Worm (Caenorhabditis elegans): Measurements from ENCODE around the gene gpcp-1.
A peak's percentile ranks its signal among the peaks of the same experiment; 100 is the strongest.
"Not testable (repeated sequence)": the region's sequence is repeated elsewhere in the genome, so short reads cannot be mapped to it uniquely, and the experiment has no call there.

The gpcp-1 gene

ce11 chrX:3112946-3113427 lies 2.6 kb upstream of the gpcp-1 start, which contains the start of gene gpd-3 (continued):
- peak; percentile 41; the same call in 1 of the 2 replicates for TF ChIP-seq hmg-1.1 (GFP tag; IDR thresholded peaks at IDR 0.05)

ce11 chrX:3112278-3112677 lies 1.9 kb upstream of the gpcp-1 start:
- TF ChIP-seq egl-43 (GFP tag; IDR thresholded peaks at IDR 0.05) (0 out of 2 replicates have a peak, but pooled peaks have one; percentile 59), dmd-8 (GFP tag; IDR thresholded peaks at IDR 0.05) (peak; percentile 56; the same call in 1 of the 2 replicates), zfp-3 (GFP tag; conservative IDR thresholded peaks at IDR 0.05) (0 out of 2 replicates have a peak, but pooled peaks have one; percentile 14), set-16 (GFP tag; IDR thresholded peaks at IDR 0.05) (peak; percentile 59), mxl-2 (GFP tag; conservative IDR thresholded peaks at IDR 0.05) (0 out of 2 replicates have a peak, but pooled peaks have one; percentile 13), lim-7 (GFP tag; IDR thresholded peaks at IDR 0.05) (peak; percentile 32; the same call in 1 of the 2 replicates), php-3 (GFP tag; IDR thresholded peaks at IDR 0.05) (0 out of 2 replicates have a peak, but pooled peaks have one; percentile 33), unc-62 (GFP tag; optimal IDR thresholded peaks at IDR 0.05 in 1 of 2) (peak in 1 of 2 experiments; percentile 36), D1046.2 (GFP tag; IDR thresholded peaks at IDR 0.05) (0 out of 2 replicates have a peak, but pooled peaks have one; percentile 45)
- not testable (repeated sequence) for TF ChIP-seq unc-62 (tag; optimal IDR thresholded peaks at IDR 0.05)

ce11 chrX:3111687-3112086 lies 1.3 kb upstream of the gpcp-1 start:
- TF ChIP-seq ces-1 (GFP tag; optimal IDR thresholded peaks at IDR 0.05) (no peak), mxl-3 (GFP tag; optimal IDR thresholded peaks at IDR 0.05) (peak; percentile 4), Y5F2A.4 (GFP tag; optimal IDR thresholded peaks at IDR 0.05) (no peak), spr-3 (GFP tag; optimal IDR thresholded peaks at IDR 0.05) (no peak), F49E8.2 (tag; optimal IDR thresholded peaks at IDR 0.05; ENCODE audit: borderline replicate concordance) (no peak), D1046.2 (GFP tag; IDR thresholded peaks at IDR 0.05) (0 out of 2 replicates have a peak, but pooled peaks have one; percentile 63), duxl-1 (tag; optimal IDR thresholded peaks at IDR 0.05; ENCODE audit: poor library complexity) (peak; percentile 60), arid-1 (GFP tag; conservative IDR thresholded peaks at IDR 0.05) (no peak), dmd-9 (GFP tag; IDR thresholded peaks at IDR 0.05) (no peak), zip-2 (tag; optimal IDR thresholded peaks at IDR 0.05) (no peak), jun-1 (tag; optimal IDR thresholded peaks at IDR 0.05) (no peak), gei-8 (GFP tag; optimal IDR thresholded peaks at IDR 0.05) (no peak), zfp-2 (tag; optimal IDR thresholded peaks at IDR 0.05) (no peak), nhr-76 (tag; optimal IDR thresholded peaks at IDR 0.05) (no peak), zag-1 (tag; optimal IDR thresholded peaks at IDR 0.05) (no peak), nhr-6 (tag; optimal IDR thresholded peaks at IDR 0.05) (peak; percentile 77), lin-39 (tag; optimal IDR thresholded peaks at IDR 0.05) (no peak), dmd-6 (GFP tag; IDR thresholded peaks at IDR 0.05) (peak; percentile 50), spr-1 (tag; optimal IDR thresholded peaks at IDR 0.05) (no peak), rbr-2 (tag; optimal IDR thresholded peaks at IDR 0.05) (no peak), nhr-111 (GFP tag; optimal IDR thresholded peaks at IDR 0.05) (no peak), zip-11 (GFP tag; IDR thresholded peaks at IDR 0.05) (no peak), lin-38 (GFP tag; IDR thresholded peaks at IDR 0.05) (peak; percentile 28; the same call in 1 of the 2 replicates), skn-1 (tag; optimal IDR thresholded peaks at IDR 0.05) (no peak), nhr-25 (tag; optimal IDR thresholded peaks at IDR 0.05; ENCODE audit: borderline replicate concordance, insufficient read depth) (no peak), cey-2 (tag; optimal IDR thresholded peaks at IDR 0.05; ENCODE audit: borderline replicate concordance, insufficient read depth) (no peak), lin-13 (GFP tag; optimal IDR thresholded peaks at IDR 0.05) (peak; percentile 43), aly-2 (tag; optimal IDR thresholded peaks at IDR 0.05) (no peak), Y48G9A.11 (GFP tag; IDR thresholded peaks at IDR 0.05) (no peak), egl-43 (GFP tag; IDR thresholded peaks at IDR 0.05) (no peak), ctbp-1 (GFP tag; IDR thresholded peaks at IDR 0.05) (no peak), dve-1 (tag; optimal IDR thresholded peaks at IDR 0.05; ENCODE audit: insufficient read depth) (peak; percentile 59), sdz-12 (GFP tag; optimal IDR thresholded peaks at IDR 0.05) (no peak), F26F4.8 (GFP tag; conservative IDR thresholded peaks at IDR 0.05) (no peak), mes-2 (tag; optimal IDR thresholded peaks at IDR 0.05; ENCODE audit: poor library complexity, severe bottlenecking) (peak; percentile 71), aha-1 (tag) (peak; percentile 99), nhr-28 (tag; optimal IDR thresholded peaks at IDR 0.05) (no peak)

All from whole organism, L4 larva.